Worm (Caenorhabditis elegans): ENCODE measurements around the gene fut-8.

DNA sequence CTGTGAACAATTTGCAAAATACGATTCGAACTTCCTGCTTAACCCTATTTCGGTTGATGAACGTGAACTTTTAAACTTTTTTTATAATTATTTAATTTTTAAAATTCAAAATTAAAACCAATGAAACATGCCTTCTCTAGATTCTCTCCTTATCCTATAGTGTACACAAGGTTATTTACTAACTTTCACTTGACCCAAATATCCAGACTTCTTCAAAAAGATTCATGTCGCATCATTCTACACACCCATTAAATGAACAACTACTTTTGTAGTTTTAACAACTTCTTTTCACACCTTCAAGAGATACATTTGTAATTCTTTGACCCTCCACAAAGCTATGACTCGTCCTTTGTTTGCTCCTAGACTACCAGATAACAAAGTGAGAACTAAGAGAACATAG is 7.6 kb downstream of the fut-8 start:
- no peak for TF ChIP-seq lir-3 (tag; optimal IDR thresholded peaks at IDR 0.05; ENCODE audit: poor library complexity)
- TF ChIP-seq ces-1 (GFP tag; optimal IDR thresholded peaks at IDR 0.05): no peak
- TF ChIP-seq F16B12.6 (tag; optimal IDR thresholded peaks at IDR 0.05): no peak
- no peak for TF ChIP-seq dpl-1 (GFP tag; optimal IDR thresholded peaks at IDR 0.05)
- no peak for TF ChIP-seq egl-27 (tag; optimal IDR thresholded peaks at IDR 0.05)
- no peak for TF ChIP-seq efl-1 (optimal IDR thresholded peaks at IDR 0.05)
- TF ChIP-seq efl-1 (GFP tag; optimal IDR thresholded peaks at IDR 0.05 in 1 of 2): no peak
- TF ChIP-seq nhr-12 (tag; optimal IDR thresholded peaks at IDR 0.05): no peak
- TF ChIP-seq snpc-4 (tag; optimal IDR thresholded peaks at IDR 0.05): no peak

All from whole organism, L1 larva.